Worm (Caenorhabditis elegans): ENCODE measurements around the gene Y43F8B.2.

The Y43F8B.2 gene

DNA sequence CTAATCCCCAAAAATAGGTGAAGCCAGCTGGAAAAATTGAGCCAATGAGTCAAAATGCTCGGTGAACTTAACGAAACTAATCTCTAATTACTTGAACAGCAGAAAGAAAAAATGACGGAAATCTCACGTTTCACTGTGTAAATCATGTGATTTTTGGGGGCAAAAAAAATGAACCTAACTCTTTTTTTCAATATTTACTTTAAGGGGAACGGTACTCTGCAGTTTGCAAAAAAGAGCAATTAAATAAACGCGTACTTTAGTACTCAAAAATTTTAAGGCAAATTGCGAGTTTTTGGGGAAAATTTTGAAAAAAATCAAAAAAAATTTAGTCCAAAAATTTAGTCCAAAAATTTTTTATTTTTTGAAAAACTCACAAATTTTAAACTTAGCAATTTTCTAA lies 1.9 kb downstream of the Y43F8B.2 start:
- TF ChIP-seq pha-4 (tag; optimal IDR thresholded peaks at IDR 0.05): peak; percentile 96
- no peak for TF ChIP-seq nhr-43 (tag; optimal IDR thresholded peaks at IDR 0.05; ENCODE audit: poor library complexity, severe bottlenecking)

- peak; percentile 61 for TF ChIP-seq nhr-28 (tag; optimal IDR thresholded peaks at IDR 0.05)
- TF ChIP-seq jun-1 (tag; optimal IDR thresholded peaks at IDR 0.05): peak; percentile 94
- no peak for TF ChIP-seq ceh-9 (tag; optimal IDR thresholded peaks at IDR 0.05)
- TF ChIP-seq hmg-11 (tag; optimal IDR thresholded peaks at IDR 0.05): peak; percentile 75
- peak; percentile 3 for TF ChIP-seq unc-39 (tag; optimal IDR thresholded peaks at IDR 0.05)
- peak; percentile 6 for TF ChIP-seq fos-1 (tag; optimal IDR thresholded peaks at IDR 0.05)
- TF ChIP-seq lsy-12 (tag; optimal IDR thresholded peaks at IDR 0.05): peak; percentile 84
- no peak for TF ChIP-seq eor-1 (tag; optimal IDR thresholded peaks at IDR 0.05)
- peak; percentile 98 for TF ChIP-seq mml-1 (tag; optimal IDR thresholded peaks at IDR 0.05)
- TF ChIP-seq elt-2 (tag; optimal IDR thresholded peaks at IDR 0.05): peak; percentile 78
- TF ChIP-seq ZK546.5 (tag; optimal IDR thresholded peaks at IDR 0.05): no peak
- peak; percentile 65 for TF ChIP-seq ztf-4 (tag; optimal IDR thresholded peaks at IDR 0.05)
- peak; percentile 56 for TF ChIP-seq R02D3.7 (tag; optimal IDR thresholded peaks at IDR 0.05)
- TF ChIP-seq pha-4 (tag; optimal IDR thresholded peaks at IDR 0.05): peak; percentile 96
- no peak for TF ChIP-seq zag-1 (tag; optimal IDR thresholded peaks at IDR 0.05)
- TF ChIP-seq egl-5 (tag; optimal IDR thresholded peaks at IDR 0.05): peak; percentile 74
- TF ChIP-seq tbx-2 (tag; optimal IDR thresholded peaks at IDR 0.05): peak; percentile 86
- TF ChIP-seq sea-2 (GFP tag; optimal IDR thresholded peaks at IDR 0.05): peak; percentile 57
- TF ChIP-seq ztf-11 (tag; optimal IDR thresholded peaks at IDR 0.05): no peak
- no peak for TF ChIP-seq nhr-12 (tag; optimal IDR thresholded peaks at IDR 0.05)
- peak; percentile 55 for TF ChIP-seq lin-15B (tag; optimal IDR thresholded peaks at IDR 0.05)
- TF ChIP-seq lin-39 (tag; optimal IDR thresholded peaks at IDR 0.05): peak; percentile 88
- TF ChIP-seq ceh-28 (tag; optimal IDR thresholded peaks at IDR 0.05): peak; percentile 89
- TF ChIP-seq elt-1 (tag; optimal IDR thresholded peaks at IDR 0.05): no peak
- peak; percentile 97 for TF ChIP-seq nhr-43 (tag; optimal IDR thresholded peaks at IDR 0.05; ENCODE audit: poor library complexity, severe bottlenecking)
- TF ChIP-seq aly-2 (tag; optimal IDR thresholded peaks at IDR 0.05): no peak
- peak; percentile 67 for TF ChIP-seq pqm-1 (tag; optimal IDR thresholded peaks at IDR 0.05)
- peak; percentile 98 for TF ChIP-seq nhr-23 (tag; optimal IDR thresholded peaks at IDR 0.05)
- peak; percentile 28 for TF ChIP-seq ama-1 (optimal IDR thresholded peaks at IDR 0.05)
- TF ChIP-seq nhr-77 (tag; optimal IDR thresholded peaks at IDR 0.05): peak; percentile 44
- TF ChIP-seq skn-1 (tag; optimal IDR thresholded peaks at IDR 0.05): peak; percentile 68
- TF ChIP-seq egl-27 (tag; optimal IDR thresholded peaks at IDR 0.05): peak; percentile 94
- peak; percentile 90 for TF ChIP-seq nfya-1 (tag; optimal IDR thresholded peaks at IDR 0.05; ENCODE audit: insufficient read depth)
- peak; percentile 9 for TF ChIP-seq daf-12 (tag; optimal IDR thresholded peaks at IDR 0.05)
- no peak for TF ChIP-seq nhr-237 (tag; optimal IDR thresholded peaks at IDR 0.05)
- TF ChIP-seq nhr-11 (tag; optimal IDR thresholded peaks at IDR 0.05): peak; percentile 46
- TF ChIP-seq mdl-1 (tag; optimal IDR thresholded peaks at IDR 0.05): peak; percentile 99
- TF ChIP-seq ceh-82 (tag; optimal IDR thresholded peaks at IDR 0.05): peak; percentile 51
- peak; percentile 98 for TF ChIP-seq nhr-25 (tag; optimal IDR thresholded peaks at IDR 0.05)
- no peak for TF ChIP-seq nhr-67 (tag; optimal IDR thresholded peaks at IDR 0.05)
- peak; percentile 64 for TF ChIP-seq fkh-10 (GFP tag; optimal IDR thresholded peaks at IDR 0.05)
- TF ChIP-seq nhr-76 (tag; optimal IDR thresholded peaks at IDR 0.05): no peak
- TF ChIP-seq fkh-2 (tag; optimal IDR thresholded peaks at IDR 0.05): no peak
- TF ChIP-seq snpc-4 (tag; optimal IDR thresholded peaks at IDR 0.05): peak; percentile 72
- peak in 1 of 3 experiments; percentile 61 for TF ChIP-seq elt-3 (tag; optimal IDR thresholded peaks at IDR 0.05)
- no peak for TF ChIP-seq ceh-16 (tag; optimal IDR thresholded peaks at IDR 0.05)
- peak; percentile 95 for TF ChIP-seq unc-62 (GFP tag; optimal IDR thresholded peaks at IDR 0.05)
These were observed 3.7 kb downstream of the Y43F8B.2 start for ce11 chrV:19529168-19529567.

All from whole organism, L3 larva.